Worm (Caenorhabditis elegans): ENCODE data around the gene F16F9.1.
"Not testable (repeated sequence)": the region's sequence is repeated elsewhere in the genome, so short reads cannot be mapped to it uniquely, and the experiment has no call there.

F16F9.1 gene

ce11 chrX:8410754-8411153 lies 35.5 kb upstream of the F16F9.1 start, which contains the start of gene F08F1.9:
TSS of gene F08F1.9 (minus strand) at chrX:8410854.
- not testable (repeated sequence) for TF ChIP-seq lin-29 (GFP tag; IDR thresholded peaks at IDR 0.05); dve-1 (tag; optimal IDR thresholded peaks at IDR 0.05; ENCODE audit: insufficient read depth); saeg-2 (GFP tag; IDR thresholded peaks at IDR 0.05)

ce11 chrX:8413130-8413529 lies 33.1 kb upstream of the F16F9.1 start, which contains the start of gene F08F1.4:
TSS of gene F08F1.4 (plus strand) at chrX:8413430.
- TF ChIP-seq zfp-3 (GFP tag; conservative IDR thresholded peaks at IDR 0.05) = no peak
- TF ChIP-seq aha-1 (tag) = peak; percentile 40

- no peak for TF ChIP-seq egl-27 (tag; optimal IDR thresholded peaks at IDR 0.05)
- TF ChIP-seq ces-1 (GFP tag; optimal IDR thresholded peaks at IDR 0.05) = no peak
- TF ChIP-seq ZK337.2 (GFP tag; IDR thresholded peaks at IDR 0.05) = no peak
- no peak for TF ChIP-seq zip-11 (GFP tag; IDR thresholded peaks at IDR 0.05)
- no peak for TF ChIP-seq mep-1 (tag; optimal IDR thresholded peaks at IDR 0.05)
- no peak for TF ChIP-seq nhr-28 (tag; optimal IDR thresholded peaks at IDR 0.05)
- TF ChIP-seq hlh-30 (tag; optimal IDR thresholded peaks at IDR 0.05; ENCODE audit: insufficient read depth) = no peak
- no peak for TF ChIP-seq F26F4.8 (GFP tag; conservative IDR thresholded peaks at IDR 0.05)
- TF ChIP-seq mxl-2 (GFP tag; conservative IDR thresholded peaks at IDR 0.05) = no peak
- TF ChIP-seq nhr-42 (GFP tag; IDR thresholded peaks at IDR 0.05) = no peak
- TF ChIP-seq ZK546.5 (tag; optimal IDR thresholded peaks at IDR 0.05) = no peak
- TF ChIP-seq ztf-7 (tag; optimal IDR thresholded peaks at IDR 0.05) = no peak
- no peak for TF ChIP-seq snpc-1.2 (GFP tag; IDR thresholded peaks at IDR 0.05)
Measured at ce11 chrX:8416819-8417218, 29.4 kb upstream of the F16F9.1 start, which contains the start of gene ced-8. TSS of gene ced-8 (minus strand) at chrX:8416919.

ce11 chrX:8417727-8418126 lies 28.5 kb upstream of the F16F9.1 start:
- TF ChIP-seq lir-3 (tag; optimal IDR thresholded peaks at IDR 0.05) (no peak), fos-1 (tag; optimal IDR thresholded peaks at IDR 0.05) (no peak), snpc-4 (tag; optimal IDR thresholded peaks at IDR 0.05) (no peak), aha-1 (tag) (peak; percentile 72), madf-9 (GFP tag; conservative IDR thresholded peaks at IDR 0.05) (0 out of 2 replicates have a peak, but pooled peaks have one; percentile 29), cey-2 (tag; optimal IDR thresholded peaks at IDR 0.05; ENCODE audit: borderline replicate concordance, insufficient read depth) (no peak), hlh-30 (tag; optimal IDR thresholded peaks at IDR 0.05; ENCODE audit: insufficient read depth) (no peak), nhr-6 (tag; optimal IDR thresholded peaks at IDR 0.05) (no peak), spr-3 (GFP tag; optimal IDR thresholded peaks at IDR 0.05) (no peak), ztf-7 (tag; optimal IDR thresholded peaks at IDR 0.05) (no peak), mdt-29 (GFP tag; IDR thresholded peaks at IDR 0.05) (0 out of 2 replicates have a peak, but pooled peaks have one; percentile 21), nhr-237 (tag; optimal IDR thresholded peaks at IDR 0.05) (no peak), lim-7 (GFP tag; IDR thresholded peaks at IDR 0.05) (peak; percentile 69; the same call in 1 of the 2 replicates), nhr-41 (GFP tag; IDR thresholded peaks at IDR 0.05) (no peak), set-16 (GFP tag; IDR thresholded peaks at IDR 0.05) (no peak), lin-13 (GFP tag; optimal IDR thresholded peaks at IDR 0.05) (no peak), unc-39 (tag; optimal IDR thresholded peaks at IDR 0.05) (no peak), madf-5 (GFP tag; IDR thresholded peaks at IDR 0.05) (no peak), ceh-20 (GFP tag; IDR thresholded peaks at IDR 0.05) (no peak), F26F4.8 (GFP tag; conservative IDR thresholded peaks at IDR 0.05) (0 out of 2 replicates have a peak, but pooled peaks have one; percentile 57), zfp-2 (tag; optimal IDR thresholded peaks at IDR 0.05) (no peak), egl-43 (GFP tag; IDR thresholded peaks at IDR 0.05) (peak; percentile 66; the same call in 1 of the 2 replicates), unc-62 (GFP tag; optimal IDR thresholded peaks at IDR 0.05 in 1 of 2) (peak in 1 of 2 experiments; percentile 23), unc-62 (tag; optimal IDR thresholded peaks at IDR 0.05) (no peak), F37D6.2 (tag; optimal IDR thresholded peaks at IDR 0.05) (no peak), lin-39 (tag; optimal IDR thresholded peaks at IDR 0.05) (no peak), ceh-62 (tag; optimal IDR thresholded peaks at IDR 0.05) (no peak), attf-4 (tag; optimal IDR thresholded peaks at IDR 0.05) (no peak), php-3 (GFP tag; IDR thresholded peaks at IDR 0.05) (no peak), tra-1 (GFP tag; IDR thresholded peaks at IDR 0.05) (peak; percentile 13; the same call in 1 of the 2 replicates), Y48G9A.11 (GFP tag; IDR thresholded peaks at IDR 0.05) (0 out of 2 replicates have a peak, but pooled peaks have one; percentile 42), skn-1 (tag; optimal IDR thresholded peaks at IDR 0.05) (no peak), dpl-1 (GFP tag; optimal IDR thresholded peaks at IDR 0.05) (no peak)
